Fruit fly (Drosophila melanogaster): Measurements from ENCODE around the gene cana.

cana gene

dm6 chr2L:11249376-11249775, 20.2 kb upstream of the cana start:
- TF ChIP-seq N (GFP tag; optimal IDR thresholded peaks at IDR 0.05) (no peak), CG9705 (GFP tag; optimal IDR thresholded peaks at IDR 0.05) (no peak), Dfd (GFP tag; optimal IDR thresholded peaks at IDR 0.05) (peak; percentile 47)

DNA sequence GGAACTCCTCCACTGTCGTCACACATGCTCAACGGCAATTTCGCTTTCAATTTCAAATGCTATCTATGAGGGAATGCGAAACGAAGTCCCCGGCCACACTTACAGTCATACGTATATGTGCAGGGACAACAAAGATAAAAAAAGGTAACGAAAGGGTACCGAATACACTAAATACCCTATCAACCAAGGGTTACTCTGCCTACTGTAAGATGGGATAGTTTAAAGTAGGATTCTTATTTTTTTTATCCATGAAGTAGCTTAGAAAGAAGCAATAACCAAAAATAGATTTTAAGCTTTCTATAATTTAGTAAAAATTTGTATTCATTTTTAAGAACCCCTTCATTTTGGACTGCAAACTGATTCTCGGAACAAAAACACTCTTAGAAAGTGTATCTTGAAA, 18.4 kb upstream of the cana start:
- no peak for TF ChIP-seq Jra (GFP tag; optimal IDR thresholded peaks at IDR 0.05)
- TF ChIP-seq OdsH (GFP tag; optimal IDR thresholded peaks at IDR 0.05) = no peak
- TF ChIP-seq brk (GFP tag; optimal IDR thresholded peaks at IDR 0.05) = no peak
- TF ChIP-seq CG32264 (GFP tag; optimal IDR thresholded peaks at IDR 0.05) = no peak
- TF ChIP-seq tai (GFP tag; optimal IDR thresholded peaks at IDR 0.05) = no peak
- no peak for TF ChIP-seq Mio (GFP tag; optimal IDR thresholded peaks at IDR 0.05)
- TF ChIP-seq psq (GFP tag; optimal IDR thresholded peaks at IDR 0.05) = no peak
- TF ChIP-seq pan (optimal IDR thresholded peaks at IDR 0.05) = no peak
- TF ChIP-seq N (GFP tag; optimal IDR thresholded peaks at IDR 0.05) = no peak
- no peak for TF ChIP-seq Hr78 (GFP tag; optimal IDR thresholded peaks at IDR 0.05)
- TF ChIP-seq Rel (GFP tag; optimal IDR thresholded peaks at IDR 0.05) = no peak
- TF ChIP-seq Rel (tag; optimal IDR thresholded peaks at IDR 0.05) = no peak

DNA sequence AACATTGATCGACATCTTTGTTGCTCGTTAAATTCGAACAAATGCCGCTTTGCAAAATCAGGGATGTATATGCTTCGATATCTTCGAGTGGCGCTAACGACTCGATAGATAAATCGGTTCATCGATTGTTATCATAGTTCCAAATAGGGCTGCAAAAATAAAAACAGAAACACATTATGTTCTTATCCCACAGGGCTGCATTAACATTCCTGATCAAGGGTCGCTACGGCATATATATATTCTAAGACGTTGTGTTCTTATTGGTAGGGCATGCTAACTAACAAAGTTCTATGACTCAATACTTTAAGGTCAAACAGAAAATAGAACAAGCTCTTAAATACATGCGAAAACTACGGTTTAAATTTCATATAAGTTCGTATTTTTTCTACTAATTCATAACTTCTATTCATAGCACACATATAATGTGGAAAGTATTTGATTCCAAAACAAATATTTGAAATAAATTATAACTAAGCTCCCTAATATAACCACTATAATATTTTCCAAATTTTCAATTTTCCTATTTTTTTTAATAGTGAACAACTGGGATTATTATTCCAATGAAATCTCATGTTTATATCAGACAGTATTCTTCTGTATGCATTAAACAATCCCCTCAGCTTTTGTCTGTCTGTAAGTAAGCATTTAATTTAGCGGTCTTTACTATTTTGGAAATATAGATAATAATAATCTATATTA, 498 bp upstream of the cana start, which contains the start of gene cmet:
Gene cmet (minus strand): TSS at position 70 of the 699 bp plus-strand sequence.
- peak; percentile 43 for TF ChIP-seq Dif (GFP tag; optimal IDR thresholded peaks at IDR 0.05; ENCODE audit: partially characterized antibody)
- peak; percentile 65 for TF ChIP-seq woc (GFP tag; optimal IDR thresholded peaks at IDR 0.05)
- peak; percentile 67 for TF ChIP-seq Hnf4 (GFP tag; optimal IDR thresholded peaks at IDR 0.05)
- TF ChIP-seq foxo (GFP tag; optimal IDR thresholded peaks at IDR 0.05) = peak in 1 of 2 experiments; percentile 36
- TF ChIP-seq Myc (optimal IDR thresholded peaks at IDR 0.05) = no peak
- TF ChIP-seq fru (GFP tag; optimal IDR thresholded peaks at IDR 0.05) = no peak
- peak; percentile 35 for TF ChIP-seq ey (GFP tag; optimal IDR thresholded peaks at IDR 0.05)
- TF ChIP-seq dmrt93B (GFP tag; optimal IDR thresholded peaks at IDR 0.05) = peak; percentile 3
- TF ChIP-seq N (GFP tag; optimal IDR thresholded peaks at IDR 0.05) = peak; percentile 91
- peak; percentile 50 for TF ChIP-seq Hr78 (GFP tag; optimal IDR thresholded peaks at IDR 0.05)
- TF ChIP-seq br (GFP tag; optimal IDR thresholded peaks at IDR 0.05) = peak; percentile 34
- peak; percentile 64 for TF ChIP-seq sv (GFP tag; optimal IDR thresholded peaks at IDR 0.05)
- TF ChIP-seq Sp1 (GFP tag; optimal IDR thresholded peaks at IDR 0.05) = no peak
- TF ChIP-seq psq (GFP tag; optimal IDR thresholded peaks at IDR 0.05) = peak; percentile 18
- TF ChIP-seq lola (GFP tag; optimal IDR thresholded peaks at IDR 0.05) = no peak
- TF ChIP-seq h (GFP tag; optimal IDR thresholded peaks at IDR 0.05) = peak; percentile 28

dm6 chr2L:11271622-11272282, 2.2 kb downstream of the cana start:
- TF ChIP-seq Sp1 (GFP tag; optimal IDR thresholded peaks at IDR 0.05) (peak; percentile 21), psq (GFP tag; optimal IDR thresholded peaks at IDR 0.05) (peak; percentile 73), rgr (GFP tag; optimal IDR thresholded peaks at IDR 0.05) (no peak), h (GFP tag; optimal IDR thresholded peaks at IDR 0.05) (peak; percentile 82), dl (GFP tag; optimal IDR thresholded peaks at IDR 0.05; ENCODE audit: insufficient read depth in 1 of 2, partially characterized antibody in 2 of 2) (peak in 1 of 2 experiments; percentile 74), jim (GFP tag; optimal IDR thresholded peaks at IDR 0.05) (no peak), Vsx2 (GFP tag; optimal IDR thresholded peaks at IDR 0.05; ENCODE audit: partially characterized antibody) (peak; percentile 23), Hr83 (GFP tag; optimal IDR thresholded peaks at IDR 0.05; ENCODE audit: poor library complexity, severe bottlenecking) (peak; percentile 32), br (GFP tag; optimal IDR thresholded peaks at IDR 0.05) (peak; percentile 73), Rel (GFP tag; optimal IDR thresholded peaks at IDR 0.05) (no peak), Rel (tag; optimal IDR thresholded peaks at IDR 0.05) (peak; percentile 25), Dif (GFP tag; optimal IDR thresholded peaks at IDR 0.05; ENCODE audit: partially characterized antibody) (peak; percentile 79), usp (GFP tag; optimal IDR thresholded peaks at IDR 0.05) (no peak), fru (GFP tag; optimal IDR thresholded peaks at IDR 0.05) (peak; percentile 83), sv (GFP tag; optimal IDR thresholded peaks at IDR 0.05) (no peak), sage (GFP tag; optimal IDR thresholded peaks at IDR 0.05) (no peak), dsf (GFP tag; optimal IDR thresholded peaks at IDR 0.05; ENCODE audit: borderline replicate concordance) (no peak), Myc (optimal IDR thresholded peaks at IDR 0.05) (peak; percentile 53), Jra (GFP tag; optimal IDR thresholded peaks at IDR 0.05) (no peak), brk (GFP tag; optimal IDR thresholded peaks at IDR 0.05) (no peak)

Measured in whole organism, wandering third instar larva.